Fruit fly (Drosophila melanogaster): ENCODE results near the gene CtsK1.
A peak's percentile ranks its signal among the peaks of the same experiment; 100 is the strongest.

The CtsK1 gene

dm6 chr3L:14001658-14002523 is 7.9 kb downstream of the CtsK1 start, which contains the start of the genes Nprl3 and upSET (continued):
- TF ChIP-seq bab2 (GFP tag; optimal IDR thresholded peaks at IDR 0.05) (no peak), scrt (GFP tag; optimal IDR thresholded peaks at IDR 0.05) (no peak), CG43689 (GFP tag; IDR thresholded peaks at IDR 0.05) (no peak), Sry-β (GFP tag; optimal IDR thresholded peaks at IDR 0.05) (no peak), en (GFP tag; optimal IDR thresholded peaks at IDR 0.05) (no peak), CG10321 (GFP tag; IDR thresholded peaks at IDR 0.05) (peak; percentile 90), CG12236 (GFP tag; optimal IDR thresholded peaks at IDR 0.05) (no peak), CG9817 (tag; optimal IDR thresholded peaks at IDR 0.05) (no peak), Med (GFP tag) (peak; percentile 81), NfI (GFP tag; optimal IDR thresholded peaks at IDR 0.05) (peak; percentile 8), otp (GFP tag; IDR thresholded peaks at IDR 0.05) (no peak), MBD-R2 (GFP tag; IDR thresholded peaks at IDR 0.05) (peak; percentile 24; the same call in 1 of the 2 replicates), Rfx (GFP tag; IDR thresholded peaks at IDR 0.05) (peak; percentile 38; the same call in 1 of the 2 replicates), CG42726 (GFP tag; IDR thresholded peaks at IDR 0.05; ENCODE audit: partially characterized antibody) (peak; percentile 89), CG17612 (GFP tag; IDR thresholded peaks at IDR 0.05) (no peak), seq (GFP tag; IDR thresholded peaks at IDR 0.05) (no peak), pros (GFP tag; optimal IDR thresholded peaks at IDR 0.05) (no peak), danr (GFP tag; IDR thresholded peaks at IDR 0.05) (no peak), Antp (GFP tag; optimal IDR thresholded peaks at IDR 0.05) (no peak), CG2202 (tag; optimal IDR thresholded peaks at IDR 0.05) (no peak), pb (GFP tag; optimal IDR thresholded peaks at IDR 0.05) (no peak), CG10147 (GFP tag; optimal IDR thresholded peaks at IDR 0.05) (peak; percentile 6), zfh1 (GFP tag; IDR thresholded peaks at IDR 0.05) (no peak), H15 (GFP tag; IDR thresholded peaks at IDR 0.05) (no peak), CG9609 (GFP tag; optimal IDR thresholded peaks at IDR 0.05) (no peak), CG14667 (GFP tag; IDR thresholded peaks at IDR 0.05) (no peak), ro (GFP tag; IDR thresholded peaks at IDR 0.05) (no peak), Dp (GFP tag; optimal IDR thresholded peaks at IDR 0.05) (peak; percentile 35), CG17829 (tag; optimal IDR thresholded peaks at IDR 0.05) (peak; percentile 46), CG6175 (GFP tag; IDR thresholded peaks at IDR 0.05) (no peak), Awh (GFP tag; IDR thresholded peaks at IDR 0.05) (no peak), pho (GFP tag; optimal IDR thresholded peaks at IDR 0.05) (peak; percentile 16), CG10462 (GFP tag; optimal IDR thresholded peaks at IDR 0.05) (no peak), grau (tag; optimal IDR thresholded peaks at IDR 0.05) (peak; percentile 22), Ptx1 (GFP tag; IDR thresholded peaks at IDR 0.05) (no peak), lilli (GFP tag; optimal IDR thresholded peaks at IDR 0.05) (no peak), cwo (GFP tag; optimal IDR thresholded peaks at IDR 0.05) (no peak), CG1024 (GFP tag; IDR thresholded peaks at IDR 0.05) (no peak), NK7.1 (GFP tag; optimal IDR thresholded peaks at IDR 0.05) (no peak), Hmr (GFP tag; optimal IDR thresholded peaks at IDR 0.05) (peak; percentile 34), CoRest (tag; optimal IDR thresholded peaks at IDR 0.05) (peak; percentile 52), nau (GFP tag; optimal IDR thresholded peaks at IDR 0.05) (no peak), sim (GFP tag; IDR thresholded peaks at IDR 0.05) (no peak), gce (GFP tag; IDR thresholded peaks at IDR 0.05) (no peak), pnt (GFP tag; optimal IDR thresholded peaks at IDR 0.05) (no peak), CG34422 (GFP tag; IDR thresholded peaks at IDR 0.05) (peak; percentile 34; the same call in 1 of the 3 replicates), dmrt11E (tag; optimal IDR thresholded peaks at IDR 0.05) (no peak), CG16863 (GFP tag; optimal IDR thresholded peaks at IDR 0.05) (no peak), caup (GFP tag; optimal IDR thresholded peaks at IDR 0.05; ENCODE audit: severe bottlenecking) (no peak), CG10366 (GFP tag; IDR thresholded peaks at IDR 0.05) (no peak)

Measured in whole organism, embryonic.